Worm (Caenorhabditis elegans) whole organism, late embryonic: ENCODE measurements around the gene mon-2.

Source experiments
- ama-1 ChIP-seq: fragments of 150-350 bp; optimal IDR thresholded peaks from 2 replicates; lab custom pipeline; 2014
- ceh-48 ChIP-seq: sonication (generic microtip); optimal IDR thresholded peaks from 2 replicates; lab custom pipeline; 2016; ENCODE audit warnings: missing genetic modification characterization, inconsistent platforms, missing compliant biosample characterization
- dve-1 ChIP-seq: sonication (generic microtip); optimal IDR thresholded peaks from 2 replicates; lab custom pipeline; 2017; ENCODE audit warnings: antibody characterized with exemption, mild to moderate bottlenecking, missing genetic modification characterization, missing compliant biosample characterization
- mec-3 ChIP-seq: sonication (generic microtip); optimal IDR thresholded peaks from 2 replicates; lab custom pipeline; 2016; ENCODE audit warnings: borderline replicate concordance, missing genetic modification characterization, missing compliant biosample characterization

DNA sequence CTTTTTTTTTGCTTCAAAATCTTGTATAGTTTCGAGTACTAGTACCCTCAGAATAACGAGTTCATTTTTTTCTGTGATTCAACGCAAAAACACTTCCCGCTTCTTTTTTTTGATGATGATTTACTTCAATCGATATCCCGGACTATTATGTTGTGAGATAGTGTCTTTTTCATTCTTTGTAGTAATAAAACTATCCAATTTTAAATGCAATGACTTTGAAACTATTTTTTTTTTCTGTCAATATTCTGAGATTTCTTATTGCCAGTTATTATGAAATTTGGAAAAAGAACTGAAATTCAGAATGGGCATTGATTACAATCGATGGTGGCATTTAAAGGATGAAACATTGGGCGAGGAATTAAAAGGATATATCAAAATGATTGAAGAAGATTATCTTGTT is 9.0 kb downstream of the mon-2 start, which contains the start of gene M18.3:
- no peak for TF ChIP-seq ceh-48
- TF ChIP-seq mec-3, result no peak
- TF ChIP-seq ama-1 (lab: Kevin White, UChicago), result no peak
- no peak for TF ChIP-seq dve-1
